Fruit fly (Drosophila melanogaster) whole organism, wandering third instar larva: Measurements from ENCODE around the gene CG14420.

Source experiments
- CG32264 ChIP-seq: fragments of 200-800 bp; sonication (Bioruptor generic); optimal IDR thresholded peaks from 2 replicates; lab custom pipeline; 2016; ENCODE audit warnings: missing biosample characterization, missing genetic modification characterization
- CrebA ChIP-seq: fragments of 200-800 bp; sonication (Bioruptor generic); optimal IDR thresholded peaks from 2 replicates; lab custom pipeline; 2016; ENCODE audit warnings: missing biosample characterization, mild to moderate bottlenecking, missing genetic modification characterization, borderline replicate concordance
- Dfd ChIP-seq: fragments of >200 bp; optimal IDR thresholded peaks from 2 replicates; lab custom pipeline; 2017; ENCODE audit warnings: missing biosample characterization, missing genetic modification characterization
- Dif ChIP-seq: fragments of 200-275, 200-300 bp; sonication (Bioruptor generic); optimal IDR thresholded peaks from 2 replicates; lab custom pipeline; 2018; ENCODE audit warnings: missing biosample characterization, missing genetic modification characterization; ENCODE audit not compliant: partially characterized antibody
- GATAd ChIP-seq: sonication (Bioruptor generic); optimal IDR thresholded peaks from 2 replicates; lab custom pipeline; 2016; ENCODE audit warnings: missing biosample characterization, missing genetic modification characterization
- HLH106 ChIP-seq: fragments of 200-800 bp; optimal IDR thresholded peaks from 3 replicates; lab custom pipeline; 2019; ENCODE audit warnings: missing biosample characterization, mild to moderate bottlenecking, missing genetic modification characterization, moderate library complexity
- Hnf4 ChIP-seq: fragments of 200-800 bp; sonication (Bioruptor generic); optimal IDR thresholded peaks from 2 replicates; lab custom pipeline; 2016; ENCODE audit warnings: missing biosample characterization, mild to moderate bottlenecking, missing genetic modification characterization
- Hr78 ChIP-seq: fragments of >200 bp; optimal IDR thresholded peaks from 2 replicates; lab custom pipeline; 2017; ENCODE audit warnings: missing biosample characterization, missing genetic modification characterization
- Hr83 ChIP-seq: fragments of 200-300 bp; sonication (Bioruptor generic); optimal IDR thresholded peaks from 2 replicates; lab custom pipeline; 2016; ENCODE audit warnings: missing biosample characterization, mild to moderate bottlenecking, missing genetic modification characterization, moderate library complexity; ENCODE audit not compliant: poor library complexity, severe bottlenecking
- Mio ChIP-seq: sonication (Bioruptor generic); optimal IDR thresholded peaks from 2 replicates; lab custom pipeline; 2016; ENCODE audit warnings: missing biosample characterization, missing genetic modification characterization
- Myc ChIP-seq: fragments of >200 bp; optimal IDR thresholded peaks from 2 replicates; lab custom pipeline; 2017
- N ChIP-seq: fragments of >200 bp; optimal IDR thresholded peaks from 2 replicates; lab custom pipeline; 2018; ENCODE audit warnings: missing biosample characterization, missing external identifiers, missing genetic modification characterization
- Rel ChIP-seq, 2 experiments: fragments of 200-800 bp; sonication (Bioruptor generic) in 1 of 2; optimal IDR thresholded peaks; 2 replicates in 1 of 2; 3 replicates in 1 of 2; lab custom pipeline; 2016 to 2019; ENCODE audit warnings: mild to moderate bottlenecking in 2 of 2, missing biosample characterization in 2 of 2, missing genetic modification characterization in 2 of 2, moderate library complexity in 1 of 2
- Sp1 ChIP-seq: fragments of 200-800 bp; sonication (Bioruptor generic); optimal IDR thresholded peaks from 3 replicates; lab custom pipeline; 2019; ENCODE audit warnings: missing biosample characterization, mild to moderate bottlenecking, missing genetic modification characterization, moderate library complexity
- Vsx2 ChIP-seq: fragments of 200-300, 225-300 bp; sonication (Bioruptor generic); optimal IDR thresholded peaks from 2 replicates; lab custom pipeline; 2018; ENCODE audit warnings: missing biosample characterization, missing genetic modification characterization; ENCODE audit not compliant: partially characterized antibody
- br ChIP-seq: fragments of 200-800 bp; sonication (Bioruptor generic); optimal IDR thresholded peaks from 2 replicates; lab custom pipeline; 2016; ENCODE audit warnings: missing biosample characterization, missing genetic modification characterization
- brk ChIP-seq: fragments of 200-800 bp; sonication (Bioruptor generic); optimal IDR thresholded peaks from 2 replicates; lab custom pipeline; 2016; ENCODE audit warnings: missing biosample characterization, mild to moderate bottlenecking, missing genetic modification characterization
- dmrt93B ChIP-seq: fragments of 200-800 bp; sonication (Bioruptor generic); optimal IDR thresholded peaks from 2 replicates; lab custom pipeline; 2018; ENCODE audit warnings: missing biosample characterization, mild to moderate bottlenecking, missing genetic modification characterization
- dsf ChIP-seq: sonication (Bioruptor generic); optimal IDR thresholded peaks from 2 replicates; lab custom pipeline; 2016; ENCODE audit warnings: missing biosample characterization, missing genetic modification characterization, borderline replicate concordance
- ey ChIP-seq: fragments of 200-800 bp; sonication (Bioruptor generic); optimal IDR thresholded peaks from 2 replicates; lab custom pipeline; 2016; ENCODE audit warnings: missing biosample characterization, missing genetic modification characterization
- foxo ChIP-seq, 2 experiments: fragments of 200-800 bp; sonication (Bioruptor generic); optimal IDR thresholded peaks; 2 replicates in 1 of 2; 3 replicates in 1 of 2; lab custom pipeline; 2016 to 2017; ENCODE audit warnings: missing biosample characterization in 2 of 2, missing genetic modification characterization in 2 of 2
- fru ChIP-seq: fragments of 200-800 bp; sonication (Bioruptor generic); optimal IDR thresholded peaks from 3 replicates; lab custom pipeline; 2016; ENCODE audit warnings: missing biosample characterization, mild to moderate bottlenecking, missing genetic modification characterization
- h ChIP-seq: fragments of 200-800 bp; sonication (Bioruptor generic); optimal IDR thresholded peaks from 3 replicates; lab custom pipeline; 2016; ENCODE audit warnings: missing biosample characterization, mild to moderate bottlenecking, missing genetic modification characterization
- lola ChIP-seq: fragments of >200 bp; optimal IDR thresholded peaks from 2 replicates; lab custom pipeline; 2017; ENCODE audit warnings: missing biosample characterization, missing genetic modification characterization
- pan ChIP-seq: fragments of >200 bp; optimal IDR thresholded peaks from 2 replicates; lab custom pipeline; 2017
- psq ChIP-seq: fragments of 200-800 bp; sonication (Bioruptor generic); optimal IDR thresholded peaks from 3 replicates; lab custom pipeline; 2017; ENCODE audit warnings: missing biosample characterization, mild to moderate bottlenecking, missing genetic modification characterization, moderate library complexity
- rgr ChIP-seq: fragments of 200-800 bp; sonication (Bioruptor generic); optimal IDR thresholded peaks from 3 replicates; lab custom pipeline; 2016; ENCODE audit warnings: missing biosample characterization, mild to moderate bottlenecking, missing genetic modification characterization
- sage ChIP-seq: fragments of 200-800 bp; sonication (Bioruptor generic); optimal IDR thresholded peaks from 2 replicates; lab custom pipeline; 2016; ENCODE audit warnings: missing biosample characterization, mild to moderate bottlenecking, missing genetic modification characterization
- sv ChIP-seq: fragments of 200-800 bp; sonication (Bioruptor generic); optimal IDR thresholded peaks from 3 replicates; lab custom pipeline; 2016; ENCODE audit warnings: missing biosample characterization, missing genetic modification characterization
- tai ChIP-seq: sonication (Bioruptor generic); optimal IDR thresholded peaks from 2 replicates; lab custom pipeline; 2016; ENCODE audit warnings: missing biosample characterization, missing genetic modification characterization
- usp ChIP-seq: fragments of >200 bp; optimal IDR thresholded peaks from 2 replicates; lab custom pipeline; 2017; ENCODE audit warnings: missing biosample characterization, missing genetic modification characterization
- woc ChIP-seq: sonication (Bioruptor generic); optimal IDR thresholded peaks from 2 replicates; lab custom pipeline; 2016; ENCODE audit warnings: missing biosample characterization, mild to moderate bottlenecking, missing genetic modification characterization

CG14420 gene

DNA sequence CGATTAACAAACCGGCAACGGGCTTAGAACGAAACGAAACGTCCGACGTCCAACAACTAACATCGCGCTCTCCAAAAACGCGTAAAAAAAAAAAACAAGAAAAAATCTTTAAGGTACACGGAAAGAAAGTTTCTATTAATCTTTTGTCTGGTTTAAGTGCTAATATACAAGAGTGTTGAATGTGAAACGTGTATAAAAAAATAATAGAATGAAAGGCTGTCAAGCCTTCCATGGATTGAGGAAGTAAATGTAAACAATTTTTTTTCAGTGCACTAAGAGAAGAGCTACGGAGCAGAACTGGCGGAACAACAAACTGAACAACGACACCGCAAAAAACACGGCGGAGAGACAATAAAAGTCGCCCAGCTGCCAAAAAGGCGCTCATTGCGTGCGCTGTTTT lies 18.9 kb upstream of the CG14420 start, which contains the start of gene CG3588 (continued):
- TF ChIP-seq Hr78 (no peak), usp (GFP tag; lab: Kevin White, UChicago) (no peak), pan (lab: Kevin White, UChicago) (no peak), dmrt93B (GFP tag; lab: Kevin White, UChicago) (no peak), fru (no peak), br (GFP tag; lab: Kevin White, UChicago) (peak; percentile 60)
- TF ChIP-seq, all 38 proteins: peak for 12

- TF ChIP-seq h (GFP tag; lab: Kevin White, UChicago) (no peak), Mio (no peak), Hr78 (no peak), N (GFP tag; lab: Kevin White, UChicago) (no peak), sage (GFP tag; lab: Kevin White, UChicago) (no peak), Dif (GFP tag; lab: Kevin White, UChicago) (no peak), fru (no peak), Rel (GFP tag; optimal IDR thresholded peaks at IDR 0.05; lab: Kevin White, UChicago) (no peak), Rel (tag; optimal IDR thresholded peaks at IDR 0.05; lab: Kevin White, UChicago) (no peak), pan (lab: Kevin White, UChicago) (no peak), dsf (GFP tag; lab: Kevin White, UChicago) (no peak), dmrt93B (GFP tag; lab: Kevin White, UChicago) (no peak), tai (GFP tag; lab: Kevin White, UChicago) (no peak), Hr83 (GFP tag; lab: Kevin White, UChicago) (no peak), Dfd (GFP tag; lab: Kevin White, UChicago) (no peak), ey (GFP tag; lab: Kevin White, UChicago) (no peak)
- TF ChIP-seq, all 38 proteins: peak for 0
Measured at dm6 chrX:2927158-2927557, 11.5 kb upstream of the CG14420 start, which contains the start of gene CG14424. CG14424 (minus strand) TSS chrX:2927258.

DNA sequence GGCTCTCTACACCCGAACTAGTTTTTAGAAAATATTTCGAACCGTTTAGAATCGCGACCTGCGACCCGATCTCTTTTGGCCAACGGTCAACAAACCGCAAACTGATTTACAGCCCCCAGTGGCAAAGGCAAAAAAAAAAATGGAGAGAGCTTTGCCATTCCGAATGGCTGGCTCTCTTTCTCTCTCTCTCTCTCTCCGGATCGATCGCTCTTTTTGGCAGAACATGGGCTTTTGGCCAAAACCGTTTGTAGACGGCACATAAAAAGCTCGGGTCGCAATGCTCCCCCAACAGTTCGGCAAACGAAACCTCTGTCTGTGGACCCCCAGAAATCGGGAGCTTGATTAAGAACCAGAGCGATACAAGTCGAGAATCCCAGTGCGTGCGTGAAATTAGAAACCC lies 9.2 kb upstream of the CG14420 start, which contains the start of gene CG32793:
Gene CG32793, plus strand, starts transcription at position 301 of the 400 bp plus-strand sequence.
- no peak for TF ChIP-seq pan (lab: Kevin White, UChicago)
- no peak for TF ChIP-seq woc (GFP tag; lab: Kevin White, UChicago)
- no peak for TF ChIP-seq sv
- no peak for TF ChIP-seq brk (GFP tag; lab: Kevin White, UChicago)
- no peak for TF ChIP-seq foxo (GFP tag; optimal IDR thresholded peaks at IDR 0.05; lab: Kevin White, UChicago)
- TF ChIP-seq Rel (GFP tag; optimal IDR thresholded peaks at IDR 0.05; lab: Kevin White, UChicago), result no peak
- TF ChIP-seq Rel (tag; optimal IDR thresholded peaks at IDR 0.05; lab: Kevin White, UChicago), result no peak

dm6 chrX:2934827-2935226 lies 3.8 kb upstream of the CG14420 start, which contains the start of gene CG3592:
CG3592 (plus strand) TSS chrX:2935127.
- TF ChIP-seq Vsx2 (GFP tag; lab: Kevin White, UChicago) (no peak), Sp1 (GFP tag; lab: Kevin White, UChicago) (no peak), dmrt93B (GFP tag; lab: Kevin White, UChicago) (no peak), psq (GFP tag; lab: Kevin White, UChicago) (no peak), lola (GFP tag; lab: Kevin White, UChicago) (no peak), HLH106 (tag; lab: Kevin White, UChicago) (no peak), Hr78 (no peak), usp (GFP tag; lab: Kevin White, UChicago) (no peak), tai (GFP tag; lab: Kevin White, UChicago) (no peak), br (GFP tag; lab: Kevin White, UChicago) (no peak), Myc (lab: Kevin White, UChicago) (no peak), ey (GFP tag; lab: Kevin White, UChicago) (no peak), rgr (no peak), Hnf4 (GFP tag; lab: Kevin White, UChicago) (no peak), CG32264 (GFP tag; lab: Kevin White, UChicago) (no peak), sage (GFP tag; lab: Kevin White, UChicago) (no peak), dsf (GFP tag; lab: Kevin White, UChicago) (no peak), N (GFP tag; lab: Kevin White, UChicago) (no peak), CrebA (GFP tag; lab: Kevin White, UChicago) (no peak)

DNA sequence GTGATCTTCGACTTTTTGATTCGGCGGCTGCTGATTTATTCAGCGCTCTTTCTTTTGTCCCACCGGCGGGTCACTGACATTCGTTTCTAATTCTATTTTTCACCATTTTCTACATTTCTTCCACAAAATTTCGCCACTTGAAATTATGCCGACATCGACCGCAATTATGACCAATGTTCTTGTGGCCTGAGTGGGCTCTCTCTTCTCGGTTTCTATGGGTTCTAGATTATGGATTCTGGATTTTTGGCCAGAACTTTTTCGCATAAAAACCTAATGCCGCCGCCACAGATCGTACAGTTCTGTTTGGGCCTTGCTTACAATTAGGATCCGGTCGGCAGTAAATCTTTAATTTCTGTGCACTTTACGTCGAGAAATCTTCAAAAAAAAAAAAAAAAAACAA lies 1.9 kb upstream of the CG14420 start, which contains the start of gene CG3598:
Gene CG3598, plus strand, starts transcription at position 301 of the 400 bp plus-strand sequence.
- TF ChIP-seq lola (GFP tag; lab: Kevin White, UChicago) (no peak), Hr83 (GFP tag; lab: Kevin White, UChicago) (no peak), woc (GFP tag; lab: Kevin White, UChicago) (no peak), Dfd (GFP tag; lab: Kevin White, UChicago) (no peak), GATAd (GFP tag; lab: Kevin White, UChicago) (no peak)
- TF ChIP-seq, all 38 proteins: peak for 0
